Worm (Caenorhabditis elegans) whole organism, L2 larva: Measurements from ENCODE around the gene gln-6.
"Not testable (repeated sequence)": the region's sequence is repeated elsewhere in the genome, so short reads cannot be mapped to it uniquely, and the experiment has no call there.

Experiments used
- ZK546.5 ChIP-seq: sonication (generic microtip); optimal IDR thresholded peaks from 2 replicates; lab custom pipeline; 2017; ENCODE audit warnings: missing biosample characterization, missing genetic modification characterization
- ama-1 ChIP-seq: fragments of 150-350 bp; optimal IDR thresholded peaks from 2 replicates; lab custom pipeline; 2018; ENCODE audit warnings: inconsistent platforms
- lsy-2 ChIP-seq, 2 experiments: fragments of 150-350 bp in 1 of 2; sonication (generic microtip) in 1 of 2; optimal IDR thresholded peaks; 2 replicates each; lab custom pipeline; 2014 to 2017; ENCODE audit warnings: missing biosample characterization in 2 of 2, missing genetic modification characterization in 2 of 2
- nhr-11 ChIP-seq: fragments of 150-350 bp; optimal IDR thresholded peaks from 2 replicates; lab custom pipeline; 2014; ENCODE audit warnings: missing biosample characterization, missing genetic modification characterization
- nhr-12 ChIP-seq: fragments of 150-350 bp; optimal IDR thresholded peaks from 2 replicates; lab custom pipeline; 2014; ENCODE audit warnings: missing biosample characterization, missing genetic modification characterization
- unc-39 ChIP-seq: fragments of 150-350 bp; optimal IDR thresholded peaks from 2 replicates; lab custom pipeline; 2014; ENCODE audit warnings: missing biosample characterization, missing genetic modification characterization

DNA sequence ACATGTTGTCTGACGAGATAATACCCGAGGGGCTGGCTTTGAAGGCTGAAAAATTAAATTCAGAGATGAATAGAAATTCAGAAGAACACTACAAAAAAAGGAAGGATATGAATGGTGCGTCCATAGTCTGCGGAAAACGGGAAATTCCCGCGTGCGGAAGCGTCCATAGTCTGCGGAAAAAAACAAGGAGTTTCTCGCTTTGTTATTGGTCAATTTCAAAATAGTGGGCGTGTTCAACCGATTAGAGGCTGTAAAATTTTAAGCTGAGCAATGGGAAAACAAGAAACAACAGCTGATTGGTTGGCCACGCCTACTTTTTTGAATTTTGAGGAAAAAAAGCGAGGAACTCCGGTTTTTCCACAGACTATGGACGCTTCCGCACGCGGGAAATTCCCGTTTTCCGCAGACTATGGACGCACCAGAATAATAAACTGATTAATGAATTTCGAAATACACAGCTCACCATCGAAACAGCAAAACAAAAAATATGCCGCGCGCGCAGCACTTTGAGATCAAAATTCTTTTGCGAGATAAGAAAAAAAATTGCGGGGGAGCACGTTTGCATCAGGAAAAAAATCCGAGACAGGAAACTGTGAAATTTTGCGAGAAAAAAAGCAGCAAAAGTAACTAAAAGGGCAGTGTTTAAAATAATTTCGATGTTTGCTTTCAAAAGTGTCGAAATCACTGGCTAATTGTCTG, at the start of gene gln-6:
- not testable (repeated sequence) for TF ChIP-seq ama-1; nhr-11 (tag; lab: Kevin White, UChicago); ZK546.5; nhr-12 (tag; lab: Kevin White, UChicago); lsy-2 (tag; optimal IDR thresholded peaks at IDR 0.05; lab: Kevin White, UChicago); unc-39 (tag; lab: Kevin White, UChicago)
